Fruit fly (Drosophila melanogaster): Measurements from ENCODE around the gene CG11076.

Gene CG11076

DNA sequence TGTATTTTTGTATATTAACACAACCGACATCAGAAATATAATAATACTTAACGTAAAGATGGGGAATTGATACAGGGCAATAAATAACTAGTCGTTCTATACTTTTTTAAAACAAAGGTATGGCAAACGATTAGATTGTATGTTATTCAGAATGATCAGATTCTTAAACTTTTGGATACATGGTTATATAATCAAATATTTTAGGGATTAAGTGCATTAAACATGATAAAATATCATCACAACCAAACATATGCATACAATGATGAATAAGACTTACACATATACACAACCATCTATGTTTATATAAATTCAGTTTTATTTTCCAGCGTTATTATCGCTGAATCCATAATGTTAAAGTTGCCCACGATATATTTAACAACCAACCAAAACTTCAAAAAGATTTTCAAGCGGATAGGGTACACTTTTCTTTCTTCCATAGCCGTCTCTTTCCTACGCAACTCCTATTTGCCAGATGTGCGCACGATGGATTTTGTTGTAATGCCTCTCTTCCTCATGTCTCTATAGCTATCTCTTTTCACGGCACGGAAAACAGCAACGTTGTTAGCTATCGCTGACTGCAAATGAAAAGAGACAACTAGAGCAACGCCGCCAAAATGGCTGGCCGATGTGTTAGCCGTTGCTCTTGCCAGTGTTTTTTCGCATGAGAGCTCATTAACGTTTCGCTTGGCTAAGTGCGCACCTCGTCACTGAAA lies 42.3 kb downstream of the CG11076 start, which contains the start of gene toy (continued):
- TF ChIP-seq Chrac-16 (GFP tag; optimal IDR thresholded peaks at IDR 0.05), result no peak
- no peak for TF ChIP-seq dati (GFP tag; IDR thresholded peaks at IDR 0.05)
- peak; percentile 80 for TF ChIP-seq jing (GFP tag; optimal IDR thresholded peaks at IDR 0.05)
- TF ChIP-seq CG8924 (tag; optimal IDR thresholded peaks at IDR 0.05), result peak; percentile 67
- peak; percentile 100 for TF ChIP-seq CG10321 (GFP tag; IDR thresholded peaks at IDR 0.05)
- TF ChIP-seq CG3995 (GFP tag; optimal IDR thresholded peaks at IDR 0.05), result no peak
- peak; percentile 8 for TF ChIP-seq CG15479 (GFP tag; optimal IDR thresholded peaks at IDR 0.05)
- TF ChIP-seq wek (GFP tag; optimal IDR thresholded peaks at IDR 0.05), result no peak
- peak in 1 of 2 experiments; percentile 44 for TF ChIP-seq chif (GFP tag; optimal IDR thresholded peaks at IDR 0.05)
- peak; percentile 100 for TF ChIP-seq Nf-YC (tag; optimal IDR thresholded peaks at IDR 0.05)
- peak; percentile 80 for TF ChIP-seq HmgD (GFP tag; optimal IDR thresholded peaks at IDR 0.05)
- TF ChIP-seq CG1603 (tag; optimal IDR thresholded peaks at IDR 0.05), result peak; percentile 17
- no peak for TF ChIP-seq Rfx (GFP tag; IDR thresholded peaks at IDR 0.05)
- peak in 1 of 2 experiments; percentile 76 for TF ChIP-seq tll (GFP tag; optimal IDR thresholded peaks at IDR 0.05)
- peak; percentile 91 for TF ChIP-seq Jarid2 (GFP tag; optimal IDR thresholded peaks at IDR 0.05)
- peak; percentile 100 for TF ChIP-seq CG4360 (GFP tag; IDR thresholded peaks at IDR 0.05)
- no peak for TF ChIP-seq slou (GFP tag; optimal IDR thresholded peaks at IDR 0.05)
- no peak for TF ChIP-seq fd96Cb (tag; optimal IDR thresholded peaks at IDR 0.05)
- TF ChIP-seq Bgb (GFP tag; IDR thresholded peaks at IDR 0.05; ENCODE audit: partially characterized antibody), result 0 out of 2 replicates have a peak, but pooled peaks have one; percentile 51
- peak; percentile 50 for TF ChIP-seq CG17385 (GFP tag; optimal IDR thresholded peaks at IDR 0.05)
- no peak for TF ChIP-seq CG1792 (GFP tag; optimal IDR thresholded peaks at IDR 0.05)
- no peak for TF ChIP-seq Lpt (GFP tag; optimal IDR thresholded peaks at IDR 0.05)
- no peak for TF ChIP-seq seq (GFP tag; IDR thresholded peaks at IDR 0.05)
- TF ChIP-seq zen (tag; optimal IDR thresholded peaks at IDR 0.05), result peak; percentile 92
- TF ChIP-seq twi (tag; optimal IDR thresholded peaks at IDR 0.05), result peak; percentile 43
- 0 out of 3 replicates have a peak, but pooled peaks have one; percentile 36 for TF ChIP-seq CG7963 (GFP tag; IDR thresholded peaks at IDR 0.05; ENCODE audit: partially characterized antibody)

DNA sequence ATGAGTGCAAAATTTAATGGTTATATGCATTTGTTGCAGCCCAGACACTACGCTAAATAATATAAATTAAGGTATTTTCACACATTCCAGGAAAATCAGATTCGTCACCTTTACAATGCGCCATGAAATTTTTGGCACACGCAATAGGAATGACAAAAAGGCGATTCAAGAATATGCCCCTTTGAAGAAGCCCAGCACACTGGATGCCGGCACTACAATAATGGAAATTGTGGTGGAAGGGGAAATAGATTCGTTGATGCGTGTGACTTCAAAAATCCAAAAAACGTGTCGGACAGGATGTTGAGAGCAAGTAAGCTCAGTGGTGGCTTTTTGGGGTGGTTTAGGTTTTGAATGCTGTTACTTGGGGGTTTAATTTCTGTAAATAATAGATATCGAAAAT lies 43.2 kb downstream of the CG11076 start:
- TF ChIP-seq gsb-n (tag; optimal IDR thresholded peaks at IDR 0.05) (peak; percentile 56), Hey (tag; optimal IDR thresholded peaks at IDR 0.05) (peak; percentile 52), CG32767 (GFP tag; IDR thresholded peaks at IDR 0.05) (no peak), pros (GFP tag; optimal IDR thresholded peaks at IDR 0.05) (peak; percentile 16), nerfin-1 (tag; optimal IDR thresholded peaks at IDR 0.05) (peak; percentile 86), sisA (GFP tag; IDR thresholded peaks at IDR 0.05) (no peak), sr (GFP tag; IDR thresholded peaks at IDR 0.05) (no peak), Nf-YC (tag; optimal IDR thresholded peaks at IDR 0.05) (peak; percentile 23)

DNA sequence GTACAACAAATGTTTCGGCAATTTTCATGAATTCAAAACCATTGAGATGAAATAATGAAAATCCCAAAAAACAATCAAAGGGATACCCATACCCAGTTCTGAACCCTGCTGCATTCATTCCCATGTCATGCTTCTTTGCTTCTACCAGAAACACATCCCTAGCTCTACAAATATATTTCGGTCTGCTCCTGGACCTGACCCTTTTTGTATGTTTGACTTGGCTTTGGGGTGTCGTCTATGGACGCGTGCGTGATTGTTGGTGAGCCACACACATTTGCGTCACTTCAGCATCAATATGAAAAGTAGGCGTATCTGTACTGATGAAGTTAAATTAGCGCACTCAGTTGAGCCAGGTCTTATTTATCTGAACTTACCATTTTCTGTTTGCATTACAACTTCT lies 46.8 kb downstream of the CG11076 start:
- peak; percentile 40 for TF ChIP-seq CG15479 (GFP tag; optimal IDR thresholded peaks at IDR 0.05)
- 0 out of 2 replicates have a peak, but pooled peaks have one; percentile 8 for TF ChIP-seq sim (GFP tag; IDR thresholded peaks at IDR 0.05)
- peak; percentile 25 for TF ChIP-seq CG13894 (tag; optimal IDR thresholded peaks at IDR 0.05)
- TF ChIP-seq CG1603 (tag; optimal IDR thresholded peaks at IDR 0.05), result no peak
- no peak for TF ChIP-seq CG10462 (GFP tag; optimal IDR thresholded peaks at IDR 0.05)
- peak; percentile 99 for TF ChIP-seq CG2199 (GFP tag; IDR thresholded peaks at IDR 0.05)
- peak; percentile 62 for TF ChIP-seq pros (GFP tag; optimal IDR thresholded peaks at IDR 0.05)
- TF ChIP-seq NK7.1 (GFP tag; optimal IDR thresholded peaks at IDR 0.05), result no peak
- TF ChIP-seq nerfin-1 (tag; optimal IDR thresholded peaks at IDR 0.05), result peak; percentile 46
- no peak for TF ChIP-seq CG13624 (GFP tag; optimal IDR thresholded peaks at IDR 0.05)
- peak in 1 of 2 experiments; percentile 84 for TF ChIP-seq tll (GFP tag; optimal IDR thresholded peaks at IDR 0.05)
- TF ChIP-seq gsb-n (tag; optimal IDR thresholded peaks at IDR 0.05), result peak; percentile 25
- TF ChIP-seq Hey (tag; optimal IDR thresholded peaks at IDR 0.05), result peak; percentile 70
- TF ChIP-seq Nf-YC (tag; optimal IDR thresholded peaks at IDR 0.05), result peak; percentile 10
- peak; percentile 8 for TF ChIP-seq Sry-δ (GFP tag; optimal IDR thresholded peaks at IDR 0.05)
- TF ChIP-seq CG12769 (tag; optimal IDR thresholded peaks at IDR 0.05), result no peak
- TF ChIP-seq BEAF-32 (GFP tag; optimal IDR thresholded peaks at IDR 0.05), result peak; percentile 3

All from whole organism, embryonic.